Worm (Caenorhabditis elegans) whole organism, L1 larva: ENCODE results near the gene B0365.9.

Source experiments
- fkh-10 ChIP-seq: sonication (generic microtip); optimal IDR thresholded peaks from 2 replicates; lab custom pipeline; 2017; ENCODE audit warnings: missing biosample characterization, missing genetic modification reagents, missing genetic modification characterization
- lsy-2 ChIP-seq, 2 experiments: fragments of 150-350 bp; optimal IDR thresholded peaks; 2 replicates each; lab custom pipeline; 2014; ENCODE audit warnings: missing biosample characterization in 2 of 2, missing genetic modification characterization in 2 of 2
- ztf-4 ChIP-seq: fragments of 150-350 bp; optimal IDR thresholded peaks from 2 replicates; lab custom pipeline; 2014; ENCODE audit warnings: missing biosample characterization, missing genetic modification characterization

- no peak for TF ChIP-seq fkh-10 (GFP tag; lab: Kevin White, UChicago)
- TF ChIP-seq ztf-4 (tag; lab: Kevin White, UChicago), result no peak
- no peak for TF ChIP-seq lsy-2 (tag; optimal IDR thresholded peaks at IDR 0.05; lab: Kevin White, UChicago)
Measured at ce11 chrV:13129895-13130294, 3.5 kb downstream of the B0365.9 start, which contains the start of gene eat-6.
